Fruit fly (Drosophila melanogaster): ENCODE measurements around the gene capt.

capt gene

dm6 chr2L:1142730-1143281, 15.3 kb downstream of the capt start, which contains the start of gene MFS3 (continued):
- TF ChIP-seq wor (GFP tag; IDR thresholded peaks at IDR 0.05) (no peak), p53 (GFP tag; optimal IDR thresholded peaks at IDR 0.05) (no peak), HmgD (GFP tag; optimal IDR thresholded peaks at IDR 0.05) (peak; percentile 61), bowl (GFP tag; IDR thresholded peaks at IDR 0.05) (no peak), Atf6 (GFP tag; IDR thresholded peaks at IDR 0.05) (no peak), CG8290 (GFP tag; optimal IDR thresholded peaks at IDR 0.05) (no peak), CG8290 (tag; optimal IDR thresholded peaks at IDR 0.05) (peak in 1 of 2 experiments; percentile 67), CG1603 (tag; optimal IDR thresholded peaks at IDR 0.05) (peak; percentile 80), lmd (GFP tag; IDR thresholded peaks at IDR 0.05) (no peak), abd-A (tag; optimal IDR thresholded peaks at IDR 0.05) (peak; percentile 96), sim (GFP tag; IDR thresholded peaks at IDR 0.05) (no peak), Meics (GFP tag; optimal IDR thresholded peaks at IDR 0.05) (peak; percentile 13), pum (GFP tag; optimal IDR thresholded peaks at IDR 0.05) (no peak), CG10274 (GFP tag; optimal IDR thresholded peaks at IDR 0.05) (no peak), Optix (GFP tag; IDR thresholded peaks at IDR 0.05) (no peak), crp (GFP tag; optimal IDR thresholded peaks at IDR 0.05) (peak in 1 of 2 experiments; percentile 4), CG14710 (tag; optimal IDR thresholded peaks at IDR 0.05) (no peak), CG6683 (GFP tag; optimal IDR thresholded peaks at IDR 0.05) (peak; percentile 16), fru (optimal IDR thresholded peaks at IDR 0.05) (no peak), sens-2 (GFP tag; IDR thresholded peaks at IDR 0.05) (no peak), gce (GFP tag; IDR thresholded peaks at IDR 0.05) (0 out of 3 replicates have a peak, but pooled peaks have one; percentile 32), CG9727 (GFP tag; optimal IDR thresholded peaks at IDR 0.05) (no peak), repo (GFP tag; optimal IDR thresholded peaks at IDR 0.05) (no peak), Fer1 (GFP tag; optimal IDR thresholded peaks at IDR 0.05) (peak; percentile 62), bsh (GFP tag; optimal IDR thresholded peaks at IDR 0.05) (no peak), grau (tag; optimal IDR thresholded peaks at IDR 0.05) (no peak), CG12744 (GFP tag; optimal IDR thresholded peaks at IDR 0.05) (no peak), Xbp1 (GFP tag; optimal IDR thresholded peaks at IDR 0.05) (peak; percentile 12), CG16815 (GFP tag; optimal IDR thresholded peaks at IDR 0.05) (no peak), vfl (GFP tag; optimal IDR thresholded peaks at IDR 0.05) (no peak), Dbx (GFP tag; IDR thresholded peaks at IDR 0.05) (peak; percentile 29; the same call in 2 of the 3 replicates), eve (GFP tag; optimal IDR thresholded peaks at IDR 0.05) (no peak), CG3163 (GFP tag; optimal IDR thresholded peaks at IDR 0.05) (peak; percentile 19), Dp (GFP tag; optimal IDR thresholded peaks at IDR 0.05) (peak; percentile 60), CG12391 (tag; optimal IDR thresholded peaks at IDR 0.05) (peak; percentile 3), nau (GFP tag; optimal IDR thresholded peaks at IDR 0.05) (no peak), CG12769 (tag; optimal IDR thresholded peaks at IDR 0.05) (peak; percentile 89), CG13894 (tag; optimal IDR thresholded peaks at IDR 0.05) (peak; percentile 81)

dm6 chr2L:1136993-1137392, 21.1 kb downstream of the capt start:
- no peak for TF ChIP-seq zf30C (GFP tag; optimal IDR thresholded peaks at IDR 0.05)
- no peak for TF ChIP-seq HmgD (GFP tag; optimal IDR thresholded peaks at IDR 0.05)
- TF ChIP-seq scrt (GFP tag; optimal IDR thresholded peaks at IDR 0.05) = peak; percentile 93
- no peak for TF ChIP-seq Dbx (GFP tag; IDR thresholded peaks at IDR 0.05)
- TF ChIP-seq ewg (GFP tag; optimal IDR thresholded peaks at IDR 0.05) = no peak
- TF ChIP-seq Nf-YA (GFP tag; IDR thresholded peaks at IDR 0.05) = no peak
- no peak for TF ChIP-seq Sry-δ (GFP tag; optimal IDR thresholded peaks at IDR 0.05)
- TF ChIP-seq CG7963 (GFP tag; IDR thresholded peaks at IDR 0.05; ENCODE audit: partially characterized antibody) = no peak
- no peak for TF ChIP-seq pita (GFP tag; optimal IDR thresholded peaks at IDR 0.05)
- no peak for TF ChIP-seq BEAF-32 (GFP tag; optimal IDR thresholded peaks at IDR 0.05)
- TF ChIP-seq CG14860 (GFP tag; IDR thresholded peaks at IDR 0.05; ENCODE audit: partially characterized antibody) = no peak
- no peak for TF ChIP-seq CG1832 (GFP tag; optimal IDR thresholded peaks at IDR 0.05)
- no peak for TF ChIP-seq tll (GFP tag; optimal IDR thresholded peaks at IDR 0.05)
- no peak for TF ChIP-seq CG2889 (GFP tag; IDR thresholded peaks at IDR 0.05)
- no peak for TF ChIP-seq dpn (GFP tag; optimal IDR thresholded peaks at IDR 0.05)
- peak; percentile 11 for TF ChIP-seq Med (GFP tag)
- peak; percentile 1 for TF ChIP-seq abd-A (tag; optimal IDR thresholded peaks at IDR 0.05)
- TF ChIP-seq wor (GFP tag; IDR thresholded peaks at IDR 0.05) = no peak
